Fruit fly (Drosophila melanogaster) Kc167 (cell line): ENCODE data around the gene CG4467.

ENCODE experiments used
- Myc ChIP-seq: fragments of >200 bp; optimal IDR thresholded peaks from 2 replicates; lab custom pipeline; 2017; ENCODE audit warnings: missing external identifiers
- Sin3A ChIP-seq: fragments of >200 bp; optimal IDR thresholded peaks from 2 replicates; lab custom pipeline; 2018; ENCODE audit warnings: missing external identifiers
- ttk ChIP-seq: sonication (Bioruptor generic); optimal IDR thresholded peaks from 2 replicates; lab custom pipeline; 2017; ENCODE audit warnings: missing external identifiers

- TF ChIP-seq Sin3A (lab: Kevin White, UChicago) (no peak), ttk (lab: Kevin White, UChicago) (no peak), Myc (no peak)
These were observed 23.4 kb downstream of the CG4467 start for dm6 chr3R:23225266-23225665.
